Fruit fly (Drosophila melanogaster) whole organism, embryonic: ENCODE results near the gene spn-B.

Experiments
- Asciz ChIP-seq: fragments of 200-800 bp; sonication (Bioruptor generic); optimal IDR thresholded peaks from 2 replicates; lab custom pipeline; 2017; ENCODE audit warnings: missing biosample characterization, mild to moderate bottlenecking, missing genetic modification characterization, missing genetic modification reagents
- Bdp1 ChIP-seq: fragments of 200-800 bp; sonication (Bioruptor generic); optimal IDR thresholded peaks from 3 replicates; lab custom pipeline; 2016; ENCODE audit warnings: missing biosample characterization, missing genetic modification characterization
- CG1024 ChIP-seq: fragments of 200-800 bp; sonication (Bioruptor generic); IDR thresholded peaks from 2 replicates; pipeline ENCODE4 v1.3.6; 2022; ENCODE audit warnings: missing biosample characterization, missing genetic modification characterization
- CG10366 ChIP-seq: fragments of 200-800 bp; sonication (Bioruptor generic); IDR thresholded peaks from 2 replicates; pipeline ENCODE4 v1.3.6; 2022; ENCODE audit warnings: missing biosample characterization, missing genetic modification characterization
- CG10462 ChIP-seq: fragments of 200-800 bp; sonication (Bioruptor generic); optimal IDR thresholded peaks from 2 replicates; lab custom pipeline; 2016; ENCODE audit warnings: missing biosample characterization, missing genetic modification characterization
- CG10654 ChIP-seq: fragments of 200-800 bp; sonication (Bioruptor generic); optimal IDR thresholded peaks from 2 replicates; lab custom pipeline; 2016; ENCODE audit warnings: missing biosample characterization, missing genetic modification characterization
- CG12299 ChIP-seq: fragments of 200-800 bp; sonication (Bioruptor generic); optimal IDR thresholded peaks from 2 replicates; lab custom pipeline; 2018; ENCODE audit warnings: missing biosample characterization, mild to moderate bottlenecking, missing genetic modification characterization
- CG16815 ChIP-seq: fragments of 200-800 bp; sonication (Bioruptor generic); optimal IDR thresholded peaks from 3 replicates; lab custom pipeline; 2017; ENCODE audit warnings: missing biosample characterization, mild to moderate bottlenecking, missing genetic modification characterization
- CG16863 ChIP-seq: fragments of 200-800 bp; sonication (Bioruptor generic); optimal IDR thresholded peaks from 3 replicates; lab custom pipeline; 2016; ENCODE audit warnings: missing biosample characterization, missing genetic modification characterization
- CG18262 ChIP-seq: fragments of 200-800 bp; optimal IDR thresholded peaks from 3 replicates; lab custom pipeline; 2019; ENCODE audit warnings: missing biosample characterization, mild to moderate bottlenecking, missing genetic modification characterization, moderate library complexity
- CG18476 ChIP-seq: fragments of 200-800 bp; sonication (Bioruptor generic); optimal IDR thresholded peaks from 2 replicates; lab custom pipeline; 2016; ENCODE audit warnings: missing biosample characterization, mild to moderate bottlenecking, missing genetic modification characterization
- CG2202 ChIP-seq: fragments of 200-800 bp; sonication (Bioruptor generic); optimal IDR thresholded peaks from 2 replicates; lab custom pipeline; 2018; ENCODE audit warnings: missing biosample characterization, mild to moderate bottlenecking, missing genetic modification characterization
- CG32767 ChIP-seq: fragments of 200-800 bp; sonication (Bioruptor generic); IDR thresholded peaks from 2 replicates; pipeline ENCODE4 v1.3.6; 2022; ENCODE audit warnings: missing biosample characterization, missing genetic modification characterization
- CG3847 ChIP-seq: fragments of 200-800 bp; sonication (Bioruptor generic); IDR thresholded peaks from 2 replicates; pipeline ENCODE4 v1.3.6; 2022; ENCODE audit warnings: missing biosample characterization, missing genetic modification characterization
- CG4820 ChIP-seq: fragments of 200-800 bp; sonication (Bioruptor generic); optimal IDR thresholded peaks from 3 replicates; lab custom pipeline; 2016; ENCODE audit warnings: missing biosample characterization, missing genetic modification characterization
- CG4854 ChIP-seq: fragments of 200-800 bp; sonication (Bioruptor generic); optimal IDR thresholded peaks from 2 replicates; lab custom pipeline; 2016; ENCODE audit warnings: missing biosample characterization, missing genetic modification characterization, inconsistent platforms
- CG7357 ChIP-seq: fragments of 200-800 bp; sonication (Bioruptor generic); IDR thresholded peaks from 3 replicates; pipeline ENCODE4 v1.3.6; 2022; ENCODE audit warnings: missing biosample characterization, missing genetic modification characterization
- CG7839 ChIP-seq: fragments of 200-800 bp; sonication (Bioruptor generic); optimal IDR thresholded peaks from 3 replicates; lab custom pipeline; 2018; ENCODE audit warnings: missing biosample characterization, mild to moderate bottlenecking, missing genetic modification characterization, moderate library complexity
- Chrac-16 ChIP-seq: fragments of 200-800 bp; sonication (Bioruptor generic); optimal IDR thresholded peaks from 3 replicates; lab custom pipeline; 2016; ENCODE audit warnings: missing biosample characterization, missing genetic modification characterization
- E2f1 ChIP-seq: fragments of 200-800 bp; sonication (Bioruptor generic); IDR thresholded peaks from 2 replicates; pipeline ENCODE4 v1.3.6; 2022; ENCODE audit warnings: missing biosample characterization, missing genetic modification characterization
- Gug ChIP-seq: fragments of 200-800 bp; sonication (Bioruptor generic); IDR thresholded peaks from 4 replicates; pipeline ENCODE4 v1.3.6; 2022; ENCODE audit warnings: missing biosample characterization, missing genetic modification characterization
- Hand ChIP-seq: fragments of 200-800 bp; sonication (Bioruptor generic); optimal IDR thresholded peaks from 2 replicates; lab custom pipeline; 2017; ENCODE audit warnings: mild to moderate bottlenecking, missing biosample characterization, missing genetic modification reagents, missing genetic modification characterization
- Hmr ChIP-seq: fragments of 200-800 bp; sonication (Bioruptor generic); optimal IDR thresholded peaks from 3 replicates; lab custom pipeline; 2017; ENCODE audit warnings: mild to moderate bottlenecking, missing biosample characterization, missing genetic modification reagents, missing genetic modification characterization
- Hr51 ChIP-seq, 2 experiments: fragments of 200-800 bp; sonication (Bioruptor generic); optimal IDR thresholded peaks; 2 replicates in 1 of 2; 3 replicates in 1 of 2; lab custom pipeline; 2016 to 2018; ENCODE audit warnings: missing biosample characterization in 2 of 2, missing genetic modification characterization in 2 of 2, mild to moderate bottlenecking in 1 of 2, moderate library complexity in 1 of 2
- NC2α ChIP-seq: fragments of 200-800 bp; sonication (Bioruptor generic); optimal IDR thresholded peaks from 2 replicates; lab custom pipeline; 2016; ENCODE audit warnings: missing biosample characterization, missing genetic modification characterization
- Nf-YC ChIP-seq: fragments of 200-800 bp; optimal IDR thresholded peaks from 3 replicates; lab custom pipeline; 2019; ENCODE audit warnings: missing biosample characterization, mild to moderate bottlenecking, missing genetic modification characterization, moderate library complexity
- Ravus ChIP-seq: fragments of 200-800 bp; sonication (Bioruptor generic); IDR thresholded peaks from 2 replicates; pipeline ENCODE4 v1.3.6; 2022; ENCODE audit warnings: missing biosample characterization, missing genetic modification characterization
- Tbp ChIP-seq: fragments of >200 bp; optimal IDR thresholded peaks from 2 replicates; lab custom pipeline; 2018; ENCODE audit warnings: missing biosample characterization, missing genetic modification characterization
- Trl ChIP-seq, 3 experiments: fragments of >200 bp in 2 of 3; fragments of 200-800 bp in 1 of 3; sonication (Bioruptor generic) in 1 of 3; optimal IDR thresholded peaks; 2 replicates in 1 of 3; 3 replicates in 2 of 3; lab custom pipeline; 2016 to 2017; ENCODE audit warnings: missing biosample characterization in 1 of 3, missing genetic modification characterization in 1 of 3
- aop ChIP-seq: fragments of 200-800 bp; sonication (Bioruptor generic); IDR thresholded peaks from 2 replicates; pipeline ENCODE4 v1.3.6; 2022; ENCODE audit warnings: missing biosample characterization, missing genetic modification characterization
- ase ChIP-seq: fragments of 200-800 bp; sonication (Bioruptor generic); IDR thresholded peaks from 3 replicates; pipeline ENCODE4 v1.3.6; 2022; ENCODE audit warnings: missing biosample characterization, missing genetic modification characterization
- danr ChIP-seq: fragments of 200-800 bp; sonication (Bioruptor generic); IDR thresholded peaks from 2 replicates; pipeline ENCODE4 v1.3.6; 2022; ENCODE audit warnings: missing biosample characterization, missing genetic modification characterization
- ftz-f1 ChIP-seq: fragments of 200-800 bp; sonication (Bioruptor generic); optimal IDR thresholded peaks from 2 replicates; lab custom pipeline; 2016; ENCODE audit warnings: missing biosample characterization, missing genetic modification characterization
- grn ChIP-seq: fragments of 200-800 bp; sonication (Bioruptor generic); optimal IDR thresholded peaks from 3 replicates; lab custom pipeline; 2017; ENCODE audit warnings: missing biosample characterization, missing genetic modification characterization
- hb ChIP-seq: fragments of 200-800 bp; sonication (Bioruptor generic); IDR thresholded peaks from 3 replicates; pipeline ENCODE4 v1.3.6; 2022; ENCODE audit warnings: missing biosample characterization, missing genetic modification characterization; ENCODE audit not compliant: partially characterized antibody
- ind ChIP-seq: fragments of 200-800 bp; sonication (Bioruptor generic); optimal IDR thresholded peaks from 3 replicates; lab custom pipeline; 2016; ENCODE audit warnings: missing biosample characterization, missing genetic modification characterization
- kni ChIP-seq: fragments of 200-800 bp; sonication (Bioruptor generic); optimal IDR thresholded peaks from 3 replicates; lab custom pipeline; 2017; ENCODE audit warnings: mild to moderate bottlenecking, missing biosample characterization, missing genetic modification reagents, missing genetic modification characterization
- lilli ChIP-seq: fragments of 200-800 bp; sonication (Bioruptor generic); optimal IDR thresholded peaks from 3 replicates; lab custom pipeline; 2016; ENCODE audit warnings: missing biosample characterization, missing genetic modification characterization
- lmd ChIP-seq: fragments of 200-800 bp; sonication (Bioruptor generic); IDR thresholded peaks from 2 replicates; pipeline ENCODE4 v1.3.6; 2022; ENCODE audit warnings: missing biosample characterization, missing genetic modification characterization
- pfk ChIP-seq: fragments of 200-800 bp; sonication (Bioruptor generic); optimal IDR thresholded peaks from 2 replicates; lab custom pipeline; 2018; ENCODE audit warnings: missing biosample characterization, mild to moderate bottlenecking, missing genetic modification characterization, moderate library complexity
- pho ChIP-seq: fragments of 200-800 bp; sonication (Bioruptor generic); optimal IDR thresholded peaks from 2 replicates; lab custom pipeline; 2016; ENCODE audit warnings: missing biosample characterization, missing genetic modification characterization
- schlank ChIP-seq: fragments of 200-800 bp; sonication (Bioruptor generic); optimal IDR thresholded peaks from 2 replicates; lab custom pipeline; 2018; ENCODE audit warnings: missing biosample characterization, mild to moderate bottlenecking, missing genetic modification characterization
- sim ChIP-seq: fragments of 200-800 bp; sonication (Bioruptor generic); IDR thresholded peaks from 2 replicates; pipeline ENCODE4 v1.3.6; 2022; ENCODE audit warnings: missing biosample characterization, missing genetic modification characterization
- stc ChIP-seq: fragments of 200-800 bp; sonication (Bioruptor generic); IDR thresholded peaks from 2 replicates; pipeline ENCODE4 v1.3.6; 2022; ENCODE audit warnings: missing biosample characterization, missing genetic modification characterization
- tin ChIP-seq: fragments of 200-800 bp; sonication (Bioruptor generic); optimal IDR thresholded peaks from 3 replicates; lab custom pipeline; 2016; ENCODE audit warnings: missing biosample characterization, missing genetic modification characterization
- tup ChIP-seq: fragments of 200-800 bp; sonication (Bioruptor generic); optimal IDR thresholded peaks from 2 replicates; lab custom pipeline; 2016; ENCODE audit warnings: missing biosample characterization, mild to moderate bottlenecking, missing genetic modification characterization, moderate library complexity
- vvl ChIP-seq: fragments of 200-800 bp; sonication (Bioruptor generic); IDR thresholded peaks from 2 replicates; pipeline ENCODE4 v1.3.6; 2022; ENCODE audit warnings: missing biosample characterization, missing genetic modification characterization
- zf30C ChIP-seq: fragments of 200-800 bp; sonication (Bioruptor generic); optimal IDR thresholded peaks from 3 replicates; lab custom pipeline; 2018; ENCODE audit warnings: missing biosample characterization, mild to moderate bottlenecking, missing genetic modification characterization
- zfh2 ChIP-seq: fragments of 200-800 bp; sonication (Bioruptor generic); optimal IDR thresholded peaks from 2 replicates; lab custom pipeline; 2016; ENCODE audit warnings: missing biosample characterization, missing genetic modification characterization

spn-B gene

DNA sequence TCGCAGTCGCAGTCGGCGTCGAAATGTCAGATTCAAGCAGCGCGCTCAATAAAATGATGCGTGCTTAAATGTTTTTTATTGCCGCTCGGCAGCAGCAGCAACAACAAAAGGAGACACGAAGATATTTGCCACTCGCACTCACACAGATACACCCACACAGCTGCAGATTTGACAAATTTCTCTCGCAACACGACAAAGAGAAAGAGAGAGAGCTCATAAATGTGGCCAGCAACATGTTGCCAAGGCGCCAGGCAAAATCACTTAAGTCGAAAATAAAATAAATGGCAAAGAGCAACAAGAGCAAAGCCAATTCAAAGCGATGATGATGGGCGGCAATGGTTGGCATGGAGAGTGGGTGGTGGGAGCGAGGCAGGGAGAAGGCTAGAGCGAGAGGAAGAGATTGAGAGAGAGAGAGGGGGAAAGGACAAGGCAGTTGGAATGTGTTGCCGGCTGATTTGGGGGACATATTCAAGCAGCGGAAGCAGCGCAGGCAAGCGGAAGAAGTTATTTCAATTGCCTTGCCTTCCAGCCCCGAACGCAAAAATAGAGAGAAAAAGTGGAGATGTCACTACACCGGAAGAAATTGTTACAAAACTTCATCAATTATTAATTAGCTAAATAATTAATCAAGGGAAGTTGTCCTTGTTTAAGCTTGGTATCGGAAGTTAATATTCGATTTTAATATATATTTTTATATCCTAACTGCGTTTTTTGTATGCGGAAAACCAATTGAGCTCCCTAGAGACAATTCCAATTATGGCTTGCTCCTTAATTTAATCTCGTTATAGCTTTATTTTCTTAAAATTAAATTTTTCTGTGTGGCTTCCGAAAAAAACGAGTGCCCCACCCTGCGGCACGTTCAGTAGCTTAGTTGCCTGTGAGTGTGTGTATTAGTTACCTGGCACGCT lies 19.2 kb downstream of the spn-B start (continued):
- peak; percentile 54 for TF ChIP-seq vvl (GFP tag; lab: Robert Waterston, UW)
- no peak for TF ChIP-seq grn (GFP tag; lab: Kevin White, UChicago)
- peak; percentile 12 for TF ChIP-seq CG10462 (GFP tag; lab: Kevin White, UChicago)
- peak; percentile 40 for TF ChIP-seq CG10366
- TF ChIP-seq pho (GFP tag; lab: Kevin White, UChicago): no peak
- no peak for TF ChIP-seq zfh2 (GFP tag; lab: Kevin White, UChicago)
- TF ChIP-seq CG7357 (GFP tag; lab: Robert Waterston, UW): no peak; the same call in 2 of the 3 replicates
- TF ChIP-seq CG16863 (GFP tag; lab: Kevin White, UChicago): no peak
- TF ChIP-seq kni (GFP tag; lab: Kevin White, UChicago): no peak
- peak; percentile 21 for TF ChIP-seq CG10654
- no peak for TF ChIP-seq tup (GFP tag; lab: Kevin White, UChicago)
- TF ChIP-seq CG2202 (tag; lab: Kevin White, UChicago): no peak
- TF ChIP-seq ind (GFP tag; lab: Kevin White, UChicago): peak; percentile 48
- no peak for TF ChIP-seq Nf-YC (tag; lab: Kevin White, UChicago)
- no peak for TF ChIP-seq pfk
- peak; percentile 84 for TF ChIP-seq CG7839 (tag; lab: Kevin White, UChicago)
- peak; percentile 59 for TF ChIP-seq Asciz
- no peak for TF ChIP-seq sim (GFP tag; lab: Robert Waterston, UW)
- no peak for TF ChIP-seq Bdp1 (GFP tag; lab: Kevin White, UChicago)
- no peak for TF ChIP-seq NC2α (GFP tag; lab: Kevin White, UChicago)
- TF ChIP-seq tin (GFP tag; lab: Kevin White, UChicago): peak; percentile 48
- peak; percentile 82 for TF ChIP-seq Hmr
- TF ChIP-seq ftz-f1 (GFP tag; lab: Kevin White, UChicago): no peak
- 0 out of 3 replicates have a peak, but pooled peaks have one; percentile 18 for TF ChIP-seq ase (GFP tag; lab: Robert Waterston, UW)
- TF ChIP-seq CG18262 (tag; lab: Kevin White, UChicago): peak; percentile 49
- no peak for TF ChIP-seq schlank
- TF ChIP-seq Gug: 0 out of 4 replicates have a peak, but pooled peaks have one; percentile 2
- 0 out of 2 replicates have a peak, but pooled peaks have one; percentile 26 for TF ChIP-seq stc (GFP tag; lab: Robert Waterston, UW)
- no peak for TF ChIP-seq Tbp (GFP tag; lab: Kevin White, UChicago)
- TF ChIP-seq lilli (GFP tag; lab: Kevin White, UChicago): peak; percentile 61
- TF ChIP-seq aop (GFP tag; lab: Robert Waterston, UW): no peak
- no peak for TF ChIP-seq danr (GFP tag; lab: Robert Waterston, UW)
- no peak for TF ChIP-seq CG12299
- TF ChIP-seq CG3847 (GFP tag; lab: Robert Waterston, UW): 0 out of 2 replicates have a peak, but pooled peaks have one; percentile 29
- TF ChIP-seq CG32767 (GFP tag; lab: Robert Waterston, UW): no peak; the same call in 1 of the 2 replicates
- peak; percentile 27; the same call in 1 of the 2 replicates for TF ChIP-seq E2f1 (GFP tag; lab: Robert Waterston, UW)
- TF ChIP-seq hb (GFP tag; lab: Robert Waterston, UW): no peak
- TF ChIP-seq lmd: peak; percentile 50
- TF ChIP-seq CG18476 (GFP tag; lab: Kevin White, UChicago): peak; percentile 57
- peak in 1 of 2 experiments; percentile 77 for TF ChIP-seq Hr51 (GFP tag; optimal IDR thresholded peaks at IDR 0.05; lab: Kevin White, UChicago)
- no peak for TF ChIP-seq CG1024 (GFP tag; lab: Robert Waterston, UW)
- TF ChIP-seq Trl (optimal IDR thresholded peaks at IDR 0.05; lab: Kevin White, UChicago): peak; percentile 69 to 84
- no peak for TF ChIP-seq Trl (GFP tag; optimal IDR thresholded peaks at IDR 0.05; lab: Kevin White, UChicago)
- peak; percentile 69 for TF ChIP-seq Hand
- TF ChIP-seq Ravus (GFP tag; lab: Robert Waterston, UW): no peak
- TF ChIP-seq CG16815: peak; percentile 32
- no peak for TF ChIP-seq zf30C
- TF ChIP-seq CG4854: no peak
- TF ChIP-seq Chrac-16 (GFP tag; lab: Kevin White, UChicago): no peak
- peak; percentile 49 for TF ChIP-seq CG4820 (GFP tag; lab: Kevin White, UChicago)
